Worm (Caenorhabditis elegans): ENCODE data around the gene del-2.

DNA sequence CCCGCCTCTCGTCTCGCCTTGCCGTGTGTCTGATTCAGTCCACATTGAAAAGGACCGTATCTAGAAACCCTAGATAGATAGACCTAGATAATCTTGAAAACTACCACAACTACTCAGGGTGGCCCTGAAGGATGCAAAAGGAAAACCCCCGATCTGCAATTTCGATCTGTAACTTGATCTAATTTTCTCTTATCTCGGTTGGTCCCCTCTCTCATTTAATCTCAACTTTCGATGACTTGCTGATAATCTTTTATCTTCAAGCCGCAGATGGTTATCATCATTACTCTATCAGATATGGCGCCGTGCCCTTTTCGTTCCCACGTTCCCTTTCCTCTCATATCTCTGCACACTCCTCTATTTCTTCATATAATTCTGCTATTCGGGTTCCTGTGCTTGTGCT, 26.3 kb downstream of the del-2 start:
- no peak for TF ChIP-seq unc-130 (GFP tag; optimal IDR thresholded peaks at IDR 0.05)
- TF ChIP-seq ets-4 (GFP tag; optimal IDR thresholded peaks at IDR 0.05), result no peak
- TF ChIP-seq B0336.3 (GFP tag; IDR thresholded peaks at IDR 0.05), result no peak
- TF ChIP-seq lir-1 (GFP tag; conservative IDR thresholded peaks at IDR 0.05), result no peak
- TF ChIP-seq ztf-26 (tag; optimal IDR thresholded peaks at IDR 0.05), result no peak
- TF ChIP-seq die-1 (tag; optimal IDR thresholded peaks at IDR 0.05), result no peak
